Worm (Caenorhabditis elegans): ENCODE data around the gene cgp-1.

cgp-1 gene

ce11 chrV:104474-104873 is 18.1 kb downstream of the cgp-1 start, which contains the start of gene picd-1:
Gene picd-1, plus strand, starts transcription at chrV:104825.
- TF ChIP-seq pes-1 (GFP tag; IDR thresholded peaks at IDR 0.05), result no peak
- no peak for TF ChIP-seq ets-7 (tag; optimal IDR thresholded peaks at IDR 0.05)
- TF ChIP-seq hnd-1 (tag; optimal IDR thresholded peaks at IDR 0.05), result no peak
- TF ChIP-seq hmbx-1 (tag; optimal IDR thresholded peaks at IDR 0.05), result no peak
- TF ChIP-seq ama-1 (optimal IDR thresholded peaks at IDR 0.05), result no peak
- TF ChIP-seq sea-1 (GFP tag; conservative IDR thresholded peaks at IDR 0.05), result no peak
- no peak for TF ChIP-seq flt-1 (GFP tag; IDR thresholded peaks at IDR 0.05)
- no peak for TF ChIP-seq aly-1 (tag; optimal IDR thresholded peaks at IDR 0.05)
- TF ChIP-seq ceh-36 (tag; optimal IDR thresholded peaks at IDR 0.05), result no peak
- no peak for TF ChIP-seq tbx-11 (GFP tag; IDR thresholded peaks at IDR 0.05)
- TF ChIP-seq scrt-1 (GFP tag; IDR thresholded peaks at IDR 0.05), result peak; percentile 22; the same call in 1 of the 2 replicates
- TF ChIP-seq B0310.2 (tag; optimal IDR thresholded peaks at IDR 0.05), result no peak
- no peak for TF ChIP-seq tra-4 (tag; optimal IDR thresholded peaks at IDR 0.05)
- TF ChIP-seq ceh-13 (GFP tag; optimal IDR thresholded peaks at IDR 0.05), result no peak
- no peak for TF ChIP-seq tbx-37 (GFP tag; conservative IDR thresholded peaks at IDR 0.05)
- peak; percentile 27 for TF ChIP-seq hmg-4 (GFP tag; optimal IDR thresholded peaks at IDR 0.05)
- peak; percentile 32 for TF ChIP-seq F13C5.2 (tag; optimal IDR thresholded peaks at IDR 0.05)

ce11 chrV:103977-104376 is 18.6 kb downstream of the cgp-1 start, which contains the start of gene rps-27:
Gene rps-27, minus strand, starts transcription at chrV:104077.
- TF ChIP-seq hmbx-1 (tag; optimal IDR thresholded peaks at IDR 0.05), result no peak
- TF ChIP-seq ama-1 (optimal IDR thresholded peaks at IDR 0.05), result no peak
- TF ChIP-seq aly-1 (tag; optimal IDR thresholded peaks at IDR 0.05), result no peak
- no peak for TF ChIP-seq scrt-1 (GFP tag; IDR thresholded peaks at IDR 0.05)
- no peak for TF ChIP-seq tbx-11 (GFP tag; IDR thresholded peaks at IDR 0.05)
- no peak for TF ChIP-seq B0310.2 (tag; optimal IDR thresholded peaks at IDR 0.05)
- TF ChIP-seq sea-1 (GFP tag; conservative IDR thresholded peaks at IDR 0.05), result no peak
- TF ChIP-seq tra-4 (tag; optimal IDR thresholded peaks at IDR 0.05), result no peak
- TF ChIP-seq flt-1 (GFP tag; IDR thresholded peaks at IDR 0.05), result no peak
- TF ChIP-seq tbx-37 (GFP tag; conservative IDR thresholded peaks at IDR 0.05), result no peak
- TF ChIP-seq hnd-1 (tag; optimal IDR thresholded peaks at IDR 0.05), result no peak
- no peak for TF ChIP-seq ets-7 (tag; optimal IDR thresholded peaks at IDR 0.05)
- no peak for TF ChIP-seq pes-1 (GFP tag; IDR thresholded peaks at IDR 0.05)
- no peak for TF ChIP-seq ceh-13 (GFP tag; optimal IDR thresholded peaks at IDR 0.05)
- TF ChIP-seq ceh-36 (tag; optimal IDR thresholded peaks at IDR 0.05), result no peak
- no peak for TF ChIP-seq F13C5.2 (tag; optimal IDR thresholded peaks at IDR 0.05)
- no peak for TF ChIP-seq hmg-4 (GFP tag; optimal IDR thresholded peaks at IDR 0.05)

ce11 chrV:103043-103702 is 19.4 kb downstream of the cgp-1 start:
- no peak for TF ChIP-seq ceh-36 (tag; optimal IDR thresholded peaks at IDR 0.05)

ce11 chrV:102165-102564 is 20.4 kb downstream of the cgp-1 start:
- TF ChIP-seq tra-4 (tag; optimal IDR thresholded peaks at IDR 0.05) (no peak), ets-7 (tag; optimal IDR thresholded peaks at IDR 0.05) (no peak), hnd-1 (tag; optimal IDR thresholded peaks at IDR 0.05) (no peak), sea-1 (GFP tag; conservative IDR thresholded peaks at IDR 0.05) (no peak), pes-1 (GFP tag; IDR thresholded peaks at IDR 0.05) (no peak), F13C5.2 (tag; optimal IDR thresholded peaks at IDR 0.05) (no peak), B0310.2 (tag; optimal IDR thresholded peaks at IDR 0.05) (no peak), scrt-1 (GFP tag; IDR thresholded peaks at IDR 0.05) (no peak), flt-1 (GFP tag; IDR thresholded peaks at IDR 0.05) (no peak), aly-1 (tag; optimal IDR thresholded peaks at IDR 0.05) (no peak), ama-1 (optimal IDR thresholded peaks at IDR 0.05) (no peak)

- TF ChIP-seq hmbx-1 (tag; optimal IDR thresholded peaks at IDR 0.05), result no peak
These were observed 38.9 kb downstream of the cgp-1 start, which contains the start of gene daam-1 for ce11 chrV:83732-84131. Gene daam-1, minus strand, starts transcription at chrV:83832.
